Worm (Caenorhabditis elegans) whole organism, L4/young adult: Measurements from ENCODE around the gene F53F1.3.

Experiments used
- W03F9.2 ChIP-seq: fragments of 150-350 bp; optimal IDR thresholded peaks from 2 replicates; lab custom pipeline; 2014; ENCODE audit warnings: missing biosample characterization, missing genetic modification characterization
- dao-5 ChIP-seq: sonication (generic microtip); optimal IDR thresholded peaks from 2 replicates; lab custom pipeline; 2016; ENCODE audit warnings: missing genotype, missing genetic modification characterization, moderate library complexity, missing compliant biosample characterization
- him-1 ChIP-seq: sonication (generic microtip); optimal IDR thresholded peaks from 2 replicates; lab custom pipeline; 2016; ENCODE audit warnings: missing genotype, missing genetic modification reagents, missing genetic modification characterization, missing compliant biosample characterization

- TF ChIP-seq him-1 (tag; lab: Kevin White, UChicago) = no peak
- TF ChIP-seq W03F9.2 = no peak
- no peak for TF ChIP-seq dao-5 (tag; lab: Kevin White, UChicago)
These were observed 49.8 kb downstream of the F53F1.3 start, which contains the start of gene F25H9.2 for ce11 chrV:13457858-13458257.
